Fruit fly (Drosophila melanogaster) whole organism: Measurements from ENCODE around the gene RIOK2.

Experiments used
- CG8478 ChIP-seq: fragments of >200 bp; optimal IDR thresholded peaks from 2 replicates; lab custom pipeline; 2018; ENCODE audit warnings: inconsistent platforms
- pan ChIP-seq: fragments of >200 bp; optimal IDR thresholded peaks from 2 replicates; lab custom pipeline; 2017
- psq ChIP-seq: fragments of >200 bp; optimal IDR thresholded peaks from 2 replicates; lab custom pipeline; 2017

DNA sequence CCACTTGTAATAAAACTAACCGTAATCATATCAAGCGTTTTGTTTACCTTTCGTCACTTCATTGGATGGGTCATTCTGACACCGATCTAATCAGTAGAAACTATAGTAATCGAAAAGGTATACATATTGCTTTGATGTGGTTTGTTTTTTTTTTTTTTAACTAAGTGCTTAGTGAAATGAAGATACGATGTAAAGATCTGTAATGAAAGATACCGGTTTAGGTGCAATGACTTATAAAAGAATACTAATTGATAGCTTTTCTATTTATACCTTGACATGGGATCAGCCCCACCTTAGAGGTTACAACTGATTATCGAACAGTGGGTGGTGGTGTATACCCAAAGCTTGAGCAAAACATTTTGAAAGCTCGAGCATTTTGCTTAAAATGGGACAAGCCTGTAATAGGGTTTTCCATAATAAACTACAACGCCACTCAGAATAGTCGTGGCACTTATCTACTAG lies 17.6 kb downstream of the RIOK2 start, which contains the start of gene CG31300:
- TF ChIP-seq psq (lab: Kevin White, UChicago) (no peak), pan (lab: Kevin White, UChicago) (no peak), CG8478 (lab: Kevin White, UChicago) (no peak)
